Fruit fly (Drosophila melanogaster): ENCODE measurements around the gene CG1958.

- no peak for TF ChIP-seq pdm3 (GFP tag; optimal IDR thresholded peaks at IDR 0.05)
- TF ChIP-seq CG10631 (GFP tag; optimal IDR thresholded peaks at IDR 0.05) = no peak
- no peak for TF ChIP-seq Eip78C (GFP tag)
Measured at dm6 chrX:7228599-7228998, 38.1 kb upstream of the CG1958 start.

All from whole organism, prepupa.